Worm (Caenorhabditis elegans): ENCODE data around the gene gei-18.

gei-18 gene

DNA sequence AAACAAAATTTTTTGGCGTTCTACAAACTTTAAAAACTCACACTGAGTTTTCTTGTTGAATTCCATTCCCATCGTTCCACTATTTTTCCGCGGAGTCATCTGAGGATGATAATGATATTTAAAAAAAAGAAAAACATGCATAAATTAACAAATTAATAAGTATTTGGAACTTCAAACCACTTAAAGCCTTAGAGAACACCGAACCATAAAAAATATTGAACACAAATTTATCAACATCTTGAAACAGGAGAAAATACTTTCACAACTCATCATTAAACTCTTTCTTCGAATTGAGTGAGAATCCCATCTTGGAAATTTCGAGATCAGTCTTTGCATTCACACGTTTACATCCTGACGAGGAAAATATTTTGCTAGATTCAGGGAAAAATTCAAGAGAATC lies at the start of gene gei-18:
Gene gei-18, minus strand, starts transcription at position 101 of the 400 bp plus-strand sequence.
- no peak for TF ChIP-seq ref-1 (GFP tag; conservative IDR thresholded peaks at IDR 0.05)
- no peak for TF ChIP-seq ztf-23 (GFP tag; IDR thresholded peaks at IDR 0.05)
- TF ChIP-seq tab-1 (GFP tag; IDR thresholded peaks at IDR 0.05): no peak
- TF ChIP-seq T22C8.4 (GFP tag; IDR thresholded peaks at IDR 0.05): no peak
- no peak for TF ChIP-seq cog-1 (tag; optimal IDR thresholded peaks at IDR 0.05)
- no peak for TF ChIP-seq klf-2 (GFP tag; conservative IDR thresholded peaks at IDR 0.05)
- TF ChIP-seq med-1 (GFP tag; optimal IDR thresholded peaks at IDR 0.05; ENCODE audit: insufficient read depth): no peak
- TF ChIP-seq ztf-29 (GFP tag; IDR thresholded peaks at IDR 0.05): no peak
- no peak for TF ChIP-seq flt-1 (GFP tag; IDR thresholded peaks at IDR 0.05)

ce11 chrIV:14019883-14020282 lies 37.6 kb upstream of the gei-18 start, which contains the start of the genes irld-56 and irld-55:
TSS of gene irld-56 (minus strand) at chrIV:14019983.
TSS of gene irld-55 (plus strand) at chrIV:14020198.
- no peak for TF ChIP-seq ztf-23 (GFP tag; IDR thresholded peaks at IDR 0.05)
- no peak for TF ChIP-seq med-1 (GFP tag; optimal IDR thresholded peaks at IDR 0.05; ENCODE audit: insufficient read depth)
- TF ChIP-seq ztf-29 (GFP tag; IDR thresholded peaks at IDR 0.05): no peak
- no peak for TF ChIP-seq tab-1 (GFP tag; IDR thresholded peaks at IDR 0.05)
- no peak for TF ChIP-seq cog-1 (tag; optimal IDR thresholded peaks at IDR 0.05)
- TF ChIP-seq flt-1 (GFP tag; IDR thresholded peaks at IDR 0.05): no peak
- no peak for TF ChIP-seq ref-1 (GFP tag; conservative IDR thresholded peaks at IDR 0.05)
- TF ChIP-seq klf-2 (GFP tag; conservative IDR thresholded peaks at IDR 0.05): no peak
- no peak for TF ChIP-seq T22C8.4 (GFP tag; IDR thresholded peaks at IDR 0.05)

DNA sequence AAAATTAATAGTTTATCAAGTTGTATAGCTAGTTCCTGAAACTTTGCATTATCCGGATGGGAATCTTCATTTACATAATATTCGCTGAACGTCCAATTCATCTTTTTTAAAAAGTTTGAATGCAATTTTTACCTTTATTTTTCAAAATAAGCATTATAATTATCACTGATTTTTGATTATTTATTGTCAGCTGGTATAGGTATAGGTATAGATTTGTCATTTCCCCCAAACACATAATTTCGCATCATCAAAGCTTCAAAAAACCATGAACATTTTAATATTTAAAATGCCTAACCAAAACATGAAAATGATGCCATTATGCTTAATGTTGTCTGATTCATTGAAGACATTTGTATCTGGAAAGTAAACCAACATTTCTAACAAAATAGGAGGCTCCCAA lies 33.5 kb upstream of the gei-18 start, which contains the start of gene srw-63:
Gene srw-63, minus strand, starts transcription at position 101 of the 400 bp plus-strand sequence.
- no peak for TF ChIP-seq cog-1 (tag; optimal IDR thresholded peaks at IDR 0.05)
- no peak for TF ChIP-seq klf-2 (GFP tag; conservative IDR thresholded peaks at IDR 0.05)
- TF ChIP-seq ref-1 (GFP tag; conservative IDR thresholded peaks at IDR 0.05): no peak
- TF ChIP-seq tab-1 (GFP tag; IDR thresholded peaks at IDR 0.05): no peak
- no peak for TF ChIP-seq T22C8.4 (GFP tag; IDR thresholded peaks at IDR 0.05)
- no peak for TF ChIP-seq ztf-29 (GFP tag; IDR thresholded peaks at IDR 0.05)
- no peak for TF ChIP-seq med-1 (GFP tag; optimal IDR thresholded peaks at IDR 0.05; ENCODE audit: insufficient read depth)
- no peak for TF ChIP-seq ztf-23 (GFP tag; IDR thresholded peaks at IDR 0.05)
- TF ChIP-seq flt-1 (GFP tag; IDR thresholded peaks at IDR 0.05): no peak

DNA sequence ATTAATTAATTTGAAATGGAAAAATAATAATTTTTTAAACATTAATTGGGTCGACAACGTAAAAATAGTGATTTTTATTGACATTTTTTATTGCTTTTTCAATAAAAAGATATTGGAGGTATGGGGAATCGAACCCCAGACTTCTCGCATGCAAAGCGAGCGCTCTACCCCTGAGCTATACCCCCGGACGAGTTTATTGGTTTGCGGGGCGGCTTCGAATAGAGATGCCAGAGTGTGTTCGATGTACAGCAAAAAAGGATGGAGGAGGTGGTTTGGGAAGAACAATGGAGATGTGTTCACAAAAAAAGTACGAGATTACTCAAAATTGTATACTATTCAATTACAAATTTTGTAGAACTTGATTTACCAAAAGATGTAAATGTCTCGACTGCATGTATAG lies 31.4 kb upstream of the gei-18 start:
- TF ChIP-seq klf-2 (GFP tag; conservative IDR thresholded peaks at IDR 0.05) (no peak), ztf-29 (GFP tag; IDR thresholded peaks at IDR 0.05) (peak; percentile 57), T22C8.4 (GFP tag; IDR thresholded peaks at IDR 0.05) (0 out of 2 replicates have a peak, but pooled peaks have one; percentile 42), ztf-23 (GFP tag; IDR thresholded peaks at IDR 0.05) (no peak), med-1 (GFP tag; optimal IDR thresholded peaks at IDR 0.05; ENCODE audit: insufficient read depth) (peak; percentile 50), flt-1 (GFP tag; IDR thresholded peaks at IDR 0.05) (no peak; the same call in none of the 2 replicates), ref-1 (GFP tag; conservative IDR thresholded peaks at IDR 0.05) (no peak; the same call in 1 of the 2 replicates), cog-1 (tag; optimal IDR thresholded peaks at IDR 0.05) (no peak), tab-1 (GFP tag; IDR thresholded peaks at IDR 0.05) (no peak)

- TF ChIP-seq ref-1 (GFP tag; conservative IDR thresholded peaks at IDR 0.05) (no peak), T22C8.4 (GFP tag; IDR thresholded peaks at IDR 0.05) (no peak), klf-2 (GFP tag; conservative IDR thresholded peaks at IDR 0.05) (no peak), ztf-29 (GFP tag; IDR thresholded peaks at IDR 0.05) (no peak), tab-1 (GFP tag; IDR thresholded peaks at IDR 0.05) (no peak), flt-1 (GFP tag; IDR thresholded peaks at IDR 0.05) (no peak), cog-1 (tag; optimal IDR thresholded peaks at IDR 0.05) (no peak), med-1 (GFP tag; optimal IDR thresholded peaks at IDR 0.05; ENCODE audit: insufficient read depth) (no peak), ztf-23 (GFP tag; IDR thresholded peaks at IDR 0.05) (no peak)
Measured at ce11 chrIV:14008709-14009108, 26.4 kb upstream of the gei-18 start.

ce11 chrIV:14001782-14002181 lies 19.5 kb upstream of the gei-18 start:
- no peak for TF ChIP-seq klf-2 (GFP tag; conservative IDR thresholded peaks at IDR 0.05)
- TF ChIP-seq flt-1 (GFP tag; IDR thresholded peaks at IDR 0.05): no peak
- TF ChIP-seq ztf-29 (GFP tag; IDR thresholded peaks at IDR 0.05): no peak
- TF ChIP-seq ztf-23 (GFP tag; IDR thresholded peaks at IDR 0.05): no peak
- no peak for TF ChIP-seq cog-1 (tag; optimal IDR thresholded peaks at IDR 0.05)
- no peak for TF ChIP-seq T22C8.4 (GFP tag; IDR thresholded peaks at IDR 0.05)
- no peak for TF ChIP-seq tab-1 (GFP tag; IDR thresholded peaks at IDR 0.05)
- no peak for TF ChIP-seq med-1 (GFP tag; optimal IDR thresholded peaks at IDR 0.05; ENCODE audit: insufficient read depth)
- TF ChIP-seq ref-1 (GFP tag; conservative IDR thresholded peaks at IDR 0.05): no peak

- TF ChIP-seq T22C8.4 (GFP tag; IDR thresholded peaks at IDR 0.05) (no peak), flt-1 (GFP tag; IDR thresholded peaks at IDR 0.05) (no peak), klf-2 (GFP tag; conservative IDR thresholded peaks at IDR 0.05) (no peak), ztf-23 (GFP tag; IDR thresholded peaks at IDR 0.05) (no peak), cog-1 (tag; optimal IDR thresholded peaks at IDR 0.05) (no peak), ref-1 (GFP tag; conservative IDR thresholded peaks at IDR 0.05) (no peak), ztf-29 (GFP tag; IDR thresholded peaks at IDR 0.05) (no peak), tab-1 (GFP tag; IDR thresholded peaks at IDR 0.05) (no peak), med-1 (GFP tag; optimal IDR thresholded peaks at IDR 0.05; ENCODE audit: insufficient read depth) (no peak)
Measured at ce11 chrIV:13989875-13990274, 7.5 kb upstream of the gei-18 start.

DNA sequence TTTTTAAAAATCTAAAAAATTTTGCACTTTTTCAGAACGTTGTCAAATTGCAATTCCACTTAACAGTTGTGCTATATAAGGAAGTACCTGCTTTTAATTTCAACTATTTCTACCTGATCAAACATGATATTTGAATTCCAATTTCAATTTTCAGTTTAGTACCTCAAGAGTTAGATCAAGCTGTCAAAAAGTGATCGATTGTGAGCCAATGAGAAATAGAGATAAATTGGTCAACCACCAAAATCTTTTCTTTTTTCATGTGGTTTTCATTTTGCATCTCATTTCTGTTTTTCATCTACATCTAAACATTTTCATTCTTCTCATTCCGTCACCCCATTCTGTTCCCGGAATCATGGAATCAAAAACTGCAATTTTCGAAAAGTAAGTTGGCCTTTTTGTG lies 6.5 kb upstream of the gei-18 start, which contains the start of gene egl-23:
Gene egl-23, plus strand, starts transcription at position 301 of the 400 bp plus-strand sequence.
- no peak for TF ChIP-seq klf-2 (GFP tag; conservative IDR thresholded peaks at IDR 0.05)
- TF ChIP-seq med-1 (GFP tag; optimal IDR thresholded peaks at IDR 0.05; ENCODE audit: insufficient read depth): no peak
- TF ChIP-seq T22C8.4 (GFP tag; IDR thresholded peaks at IDR 0.05): no peak
- no peak for TF ChIP-seq cog-1 (tag; optimal IDR thresholded peaks at IDR 0.05)
- no peak for TF ChIP-seq flt-1 (GFP tag; IDR thresholded peaks at IDR 0.05)
- no peak for TF ChIP-seq tab-1 (GFP tag; IDR thresholded peaks at IDR 0.05)
- TF ChIP-seq ztf-23 (GFP tag; IDR thresholded peaks at IDR 0.05): no peak

DNA sequence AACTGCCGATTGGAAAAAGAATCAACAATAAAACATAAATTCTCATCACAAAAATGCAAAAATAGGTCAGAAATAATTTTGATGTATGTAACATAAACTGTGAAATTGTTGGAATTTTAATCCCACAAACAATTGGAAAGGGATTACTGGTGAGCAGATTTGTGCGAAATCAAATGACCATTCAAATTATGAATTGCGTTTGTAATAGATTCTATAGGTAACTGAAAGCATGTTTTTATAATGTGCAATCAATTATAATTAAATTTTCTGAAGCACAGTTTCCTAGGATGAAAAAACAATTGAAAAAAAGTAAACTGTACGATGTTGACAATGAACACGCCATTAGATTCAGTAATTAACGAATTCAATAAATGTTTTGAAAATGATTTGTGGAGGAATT lies 3.4 kb upstream of the gei-18 start, which contains the start of gene tor-1:
Gene tor-1, minus strand, starts transcription at position 101 of the 400 bp plus-strand sequence.
- TF ChIP-seq flt-1 (GFP tag; IDR thresholded peaks at IDR 0.05) (no peak), cog-1 (tag; optimal IDR thresholded peaks at IDR 0.05) (no peak), tab-1 (GFP tag; IDR thresholded peaks at IDR 0.05) (no peak), ztf-23 (GFP tag; IDR thresholded peaks at IDR 0.05) (no peak), T22C8.4 (GFP tag; IDR thresholded peaks at IDR 0.05) (no peak), ref-1 (GFP tag; conservative IDR thresholded peaks at IDR 0.05) (no peak), ztf-29 (GFP tag; IDR thresholded peaks at IDR 0.05) (no peak), med-1 (GFP tag; optimal IDR thresholded peaks at IDR 0.05; ENCODE audit: insufficient read depth) (no peak), klf-2 (GFP tag; conservative IDR thresholded peaks at IDR 0.05) (no peak)
